Fruit fly (Drosophila melanogaster): Measurements from ENCODE around the gene Dop1R1.
A peak's percentile ranks its signal among the peaks of the same experiment; 100 is the strongest.

The Dop1R1 gene

DNA sequence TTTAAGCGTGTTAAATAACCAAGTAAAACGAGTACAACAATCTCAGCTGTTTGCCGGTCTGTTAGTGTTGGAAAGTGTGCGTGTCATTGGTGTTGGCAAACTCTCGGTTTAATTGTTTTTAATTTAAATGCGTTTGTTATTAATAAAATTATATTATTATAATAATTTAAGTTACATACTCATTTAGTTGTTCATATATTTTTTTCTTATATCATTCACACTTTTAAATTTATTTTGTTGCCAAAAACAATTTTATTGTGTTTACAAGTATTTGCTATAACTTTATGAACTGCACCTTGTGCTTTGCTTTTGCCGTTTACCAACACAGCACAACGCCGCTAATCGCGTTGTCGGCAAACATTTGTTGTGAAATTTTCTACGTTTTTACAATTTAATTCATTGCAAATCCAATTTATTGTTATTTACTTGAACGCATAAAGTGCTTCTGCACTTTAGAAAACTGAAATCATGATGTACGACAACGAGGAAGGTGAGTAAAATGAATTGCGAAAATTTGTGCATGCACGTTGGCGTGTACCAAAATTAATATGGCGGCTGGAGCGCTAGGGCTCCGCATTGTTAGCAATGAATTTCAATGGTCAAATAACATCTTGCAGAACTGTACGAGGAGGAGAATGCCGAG lies 89.0 kb downstream of the Dop1R1 start, which contains the start of the genes 140up and Polr2B (continued):
- TF ChIP-seq Sox102F (GFP tag; optimal IDR thresholded peaks at IDR 0.05) (peak; percentile 95), z (GFP tag; IDR thresholded peaks at IDR 0.05) (no peak), crc (GFP tag; optimal IDR thresholded peaks at IDR 0.05) (peak; percentile 53), CG1832 (GFP tag; optimal IDR thresholded peaks at IDR 0.05) (no peak), CG13894 (tag; optimal IDR thresholded peaks at IDR 0.05) (peak; percentile 86), pan (optimal IDR thresholded peaks at IDR 0.05) (no peak), pan (GFP tag; optimal IDR thresholded peaks at IDR 0.05 in 1 of 2, IDR thresholded peaks at IDR 0.05 in 1 of 2) (peak in 1 of 2 experiments; percentile 94), gsb (GFP tag; IDR thresholded peaks at IDR 0.05) (peak; percentile 84), al (GFP tag; IDR thresholded peaks at IDR 0.05) (peak; percentile 90), CG3407 (GFP tag; optimal IDR thresholded peaks at IDR 0.05) (peak; percentile 86), D19B (GFP tag; optimal IDR thresholded peaks at IDR 0.05) (peak; percentile 79), Hr51 (GFP tag; optimal IDR thresholded peaks at IDR 0.05) (peak; percentile 83 to 93), CG32532 (GFP tag; IDR thresholded peaks at IDR 0.05) (peak; percentile 95), az2 (GFP tag; optimal IDR thresholded peaks at IDR 0.05) (peak; percentile 95), Deaf1 (tag; optimal IDR thresholded peaks at IDR 0.05) (peak; percentile 72), crp (GFP tag; optimal IDR thresholded peaks at IDR 0.05) (peak; percentile 52 to 91), CG10209 (GFP tag; optimal IDR thresholded peaks at IDR 0.05) (peak; percentile 95), PHDP (tag; optimal IDR thresholded peaks at IDR 0.05) (peak; percentile 95), pum (GFP tag; optimal IDR thresholded peaks at IDR 0.05) (peak; percentile 83), zfh2 (GFP tag; optimal IDR thresholded peaks at IDR 0.05) (peak; percentile 88), wek (GFP tag; optimal IDR thresholded peaks at IDR 0.05) (no peak), lmd (GFP tag; IDR thresholded peaks at IDR 0.05) (peak; percentile 95), Atf-2 (GFP tag; optimal IDR thresholded peaks at IDR 0.05) (peak; percentile 36), tll (GFP tag; optimal IDR thresholded peaks at IDR 0.05) (no peak), Kr (GFP tag; optimal IDR thresholded peaks at IDR 0.05) (no peak), Dfd (GFP tag; optimal IDR thresholded peaks at IDR 0.05) (no peak), Usf (GFP tag; optimal IDR thresholded peaks at IDR 0.05) (peak; percentile 85), Blimp-1 (GFP tag; optimal IDR thresholded peaks at IDR 0.05) (peak; percentile 91), CG17802 (tag; optimal IDR thresholded peaks at IDR 0.05) (peak; percentile 76), lola (GFP tag; optimal IDR thresholded peaks at IDR 0.05) (peak in 1 of 3 experiments; percentile 93), Med (GFP tag) (peak; percentile 96), mirr (GFP tag; optimal IDR thresholded peaks at IDR 0.05) (peak; percentile 47), CG9727 (GFP tag; optimal IDR thresholded peaks at IDR 0.05) (peak; percentile 93), CG12299 (tag; optimal IDR thresholded peaks at IDR 0.05) (peak; percentile 86), hbn (GFP tag; IDR thresholded peaks at IDR 0.05; ENCODE audit: partially characterized antibody) (no peak), sob (GFP tag; IDR thresholded peaks at IDR 0.05) (peak; percentile 98), Hr78 (GFP tag; optimal IDR thresholded peaks at IDR 0.05) (no peak), Stat92E (GFP tag; optimal IDR thresholded peaks at IDR 0.05) (no peak), CG7745 (tag; optimal IDR thresholded peaks at IDR 0.05) (no peak), knrl (GFP tag; IDR thresholded peaks at IDR 0.05; ENCODE audit: partially characterized antibody) (no peak; the same call in 2 of the 3 replicates), org-1 (GFP tag; optimal IDR thresholded peaks at IDR 0.05) (peak; percentile 81), tna (GFP tag; IDR thresholded peaks at IDR 0.05; ENCODE audit: partially characterized antibody) (no peak), CG4282 (GFP tag; optimal IDR thresholded peaks at IDR 0.05) (peak; percentile 46), CG12391 (tag; optimal IDR thresholded peaks at IDR 0.05) (peak; percentile 97), CG7839 (tag; optimal IDR thresholded peaks at IDR 0.05) (peak; percentile 94), CG4328 (GFP tag; optimal IDR thresholded peaks at IDR 0.05) (peak; percentile 92), trh (GFP tag; optimal IDR thresholded peaks at IDR 0.05) (peak; percentile 84), CG12942 (GFP tag; optimal IDR thresholded peaks at IDR 0.05) (peak; percentile 94)
